Worm (Caenorhabditis elegans): Measurements from ENCODE around the gene peb-1.

peb-1 gene

ce11 chrX:2266366-2266765 lies 55.5 kb downstream of the peb-1 start:
- no peak for TF ChIP-seq ref-1 (GFP tag; conservative IDR thresholded peaks at IDR 0.05)
- no peak for TF ChIP-seq tab-1 (GFP tag; IDR thresholded peaks at IDR 0.05)
- TF ChIP-seq med-1 (GFP tag; optimal IDR thresholded peaks at IDR 0.05; ENCODE audit: insufficient read depth) = no peak
- no peak for TF ChIP-seq flt-1 (GFP tag; IDR thresholded peaks at IDR 0.05)
- no peak for TF ChIP-seq ztf-29 (GFP tag; IDR thresholded peaks at IDR 0.05)
- TF ChIP-seq klf-2 (GFP tag; conservative IDR thresholded peaks at IDR 0.05) = no peak
- TF ChIP-seq cog-1 (tag; optimal IDR thresholded peaks at IDR 0.05) = no peak
- no peak for TF ChIP-seq ztf-23 (GFP tag; IDR thresholded peaks at IDR 0.05)
- TF ChIP-seq T22C8.4 (GFP tag; IDR thresholded peaks at IDR 0.05) = no peak

ce11 chrX:2266777-2267176 lies 55.9 kb downstream of the peb-1 start:
- TF ChIP-seq T22C8.4 (GFP tag; IDR thresholded peaks at IDR 0.05) (no peak), flt-1 (GFP tag; IDR thresholded peaks at IDR 0.05) (no peak), ztf-23 (GFP tag; IDR thresholded peaks at IDR 0.05) (no peak), cog-1 (tag; optimal IDR thresholded peaks at IDR 0.05) (no peak), ref-1 (GFP tag; conservative IDR thresholded peaks at IDR 0.05) (no peak), tab-1 (GFP tag; IDR thresholded peaks at IDR 0.05) (no peak), klf-2 (GFP tag; conservative IDR thresholded peaks at IDR 0.05) (no peak), ztf-29 (GFP tag; IDR thresholded peaks at IDR 0.05) (no peak), med-1 (GFP tag; optimal IDR thresholded peaks at IDR 0.05; ENCODE audit: insufficient read depth) (no peak)

ce11 chrX:2267956-2268355 lies 57.1 kb downstream of the peb-1 start, which contains the start of gene AH9.6:
TSS of gene AH9.6 (minus strand) at chrX:2268138.
- TF ChIP-seq ref-1 (GFP tag; conservative IDR thresholded peaks at IDR 0.05) (no peak), flt-1 (GFP tag; IDR thresholded peaks at IDR 0.05) (no peak)

All from whole organism, midembryonic.